Worm (Caenorhabditis elegans) whole organism, mixed stage, embryonic: ENCODE results near the gene str-130.

Source experiments
- M03D4.4 ChIP-seq: sonication (generic microtip); optimal IDR thresholded peaks from 2 replicates; lab custom pipeline; 2017; ENCODE audit warnings: mild to moderate bottlenecking, missing genetic modification characterization, missing compliant biosample characterization
- blmp-1 ChIP-seq: fragments of 150-350 bp; optimal IDR thresholded peaks from 2 replicates; lab custom pipeline; 2014; ENCODE audit warnings: missing biosample characterization, missing genetic modification characterization
- cnd-1 ChIP-seq: fragments of 200-800 bp; sonication (Bioruptor generic); optimal IDR thresholded peaks from 2 replicates; lab custom pipeline; 2018; ENCODE audit warnings: mild to moderate bottlenecking, missing genetic modification characterization, missing compliant biosample characterization
- flh-1 ChIP-seq: fragments of 200-800 bp; sonication (Bioruptor generic); optimal IDR thresholded peaks from 2 replicates; lab custom pipeline; 2018; ENCODE audit warnings: mild to moderate bottlenecking, missing genetic modification characterization, moderate library complexity, missing compliant biosample characterization
- mab-5 ChIP-seq: fragments of 150-350 bp; optimal IDR thresholded peaks from 2 replicates; lab custom pipeline; 2014; ENCODE audit warnings: missing biosample characterization, missing genetic modification characterization
- mep-1 ChIP-seq: fragments of 150-350 bp; optimal IDR thresholded peaks from 2 replicates; lab custom pipeline; 2017; ENCODE audit warnings: missing biosample characterization, missing genetic modification reagents, missing genetic modification characterization, inconsistent platforms
- nhr-12 ChIP-seq: fragments of 150-350 bp; optimal IDR thresholded peaks from 2 replicates; lab custom pipeline; 2014; ENCODE audit warnings: missing biosample characterization, missing genetic modification characterization
- nhr-237 ChIP-seq: fragments of 150-350 bp; optimal IDR thresholded peaks from 2 replicates; lab custom pipeline; 2014; ENCODE audit warnings: missing biosample characterization, missing genetic modification characterization
- nhr-28 ChIP-seq: fragments of 150-350 bp; optimal IDR thresholded peaks from 2 replicates; lab custom pipeline; 2014; ENCODE audit warnings: missing biosample characterization, missing genetic modification characterization
- nhr-76 ChIP-seq: sonication (generic microtip); optimal IDR thresholded peaks from 2 replicates; lab custom pipeline; 2017; ENCODE audit warnings: missing biosample characterization, missing genetic modification characterization
- pha-4 ChIP-seq: fragments of 150-350 bp; optimal IDR thresholded peaks from 2 replicates; lab custom pipeline; 2018; ENCODE audit warnings: missing biosample characterization, missing genetic modification reagents, missing genetic modification characterization
- snpc-4 ChIP-seq: fragments of 150-350 bp; optimal IDR thresholded peaks from 2 replicates; lab custom pipeline; 2014; ENCODE audit warnings: missing biosample characterization, missing genetic modification characterization
- unc-39 ChIP-seq: fragments of 150-350 bp; optimal IDR thresholded peaks from 2 replicates; lab custom pipeline; 2014; ENCODE audit warnings: missing biosample characterization, missing genetic modification characterization
- unc-62 ChIP-seq: fragments of 150-350 bp; optimal IDR thresholded peaks from 2 replicates; lab custom pipeline; 2014; ENCODE audit warnings: missing biosample characterization, missing genetic modification reagents, missing genetic modification characterization

DNA sequence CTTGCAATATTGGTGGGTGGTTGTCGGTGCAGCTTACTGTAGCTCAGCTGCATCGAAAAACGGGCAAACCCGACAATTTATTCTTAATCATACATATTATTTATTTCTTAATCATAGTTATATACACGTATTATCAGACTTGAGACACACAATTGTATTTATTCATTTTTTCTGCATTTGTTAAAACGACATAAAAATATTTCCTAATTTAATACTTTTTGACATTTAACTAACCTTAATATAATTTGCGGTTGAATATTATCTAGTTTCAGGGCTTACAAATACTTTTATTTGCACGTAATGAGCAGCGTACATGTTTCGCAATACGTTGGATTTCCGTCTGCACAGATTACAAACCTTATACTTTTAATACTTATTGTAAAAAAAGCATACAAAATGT is 32.1 kb downstream of the str-130 start, which contains the start of gene str-138:
- TF ChIP-seq nhr-12 (tag; lab: Kevin White, UChicago) (no peak), mep-1 (tag; lab: Kevin White, UChicago) (no peak), blmp-1 (tag; lab: Kevin White, UChicago) (no peak), M03D4.4 (tag; lab: Kevin White, UChicago) (no peak), nhr-76 (tag; lab: Kevin White, UChicago) (no peak), nhr-237 (tag; lab: Kevin White, UChicago) (no peak), pha-4 (tag; lab: Kevin White, UChicago) (no peak), unc-62 (GFP tag; lab: Kevin White, UChicago) (no peak), snpc-4 (tag; lab: Kevin White, UChicago) (no peak), flh-1 (no peak), mab-5 (tag; lab: Kevin White, UChicago) (no peak), nhr-28 (tag; lab: Kevin White, UChicago) (no peak), cnd-1 (tag; lab: Kevin White, UChicago) (no peak), unc-39 (tag; lab: Kevin White, UChicago) (no peak)
